Fruit fly (Drosophila melanogaster) whole organism, adult: ENCODE data around the gene CG6678.
A peak's percentile ranks its signal among the peaks of the same experiment; 100 is the strongest.

Experiments used
- CG11617 ChIP-seq: fragments of 200-800 bp; sonication (Bioruptor generic); optimal IDR thresholded peaks from 2 replicates; lab custom pipeline; 2017; ENCODE audit warnings: mild to moderate bottlenecking, missing biosample characterization, missing genetic modification reagents, missing genetic modification characterization
- CG12768 ChIP-seq: fragments of 200-800 bp; sonication (Bioruptor generic); optimal IDR thresholded peaks from 2 replicates; lab custom pipeline; 2017; ENCODE audit warnings: missing biosample characterization, missing genetic modification characterization, mild to moderate bottlenecking, moderate library complexity, missing genetic modification reagents
- CG14711 ChIP-seq: fragments of 200-800 bp; sonication (Bioruptor generic); optimal IDR thresholded peaks from 2 replicates; lab custom pipeline; 2018; ENCODE audit warnings: missing biosample characterization, mild to moderate bottlenecking, missing genetic modification characterization, moderate library complexity
- CG1620 ChIP-seq: fragments of 200-800 bp; sonication (Bioruptor generic); optimal IDR thresholded peaks from 2 replicates; lab custom pipeline; 2016; ENCODE audit warnings: missing biosample characterization, missing genetic modification characterization
- CG33017 ChIP-seq: fragments of 200-800 bp; sonication (Bioruptor generic); optimal IDR thresholded peaks from 2 replicates; lab custom pipeline; 2018; ENCODE audit warnings: missing biosample characterization, mild to moderate bottlenecking, missing genetic modification characterization, moderate library complexity
- CG5204 ChIP-seq: fragments of 200-800 bp; sonication (Bioruptor generic); optimal IDR thresholded peaks from 2 replicates; lab custom pipeline; 2016; ENCODE audit warnings: missing biosample characterization, missing genetic modification characterization
- CG7045 ChIP-seq: fragments of 200-800 bp; sonication (Bioruptor generic); optimal IDR thresholded peaks from 2 replicates; lab custom pipeline; 2017; ENCODE audit warnings: missing biosample characterization, mild to moderate bottlenecking, missing genetic modification characterization
- CG7101 ChIP-seq: fragments of 200-800 bp; sonication (Bioruptor generic); optimal IDR thresholded peaks from 2 replicates; lab custom pipeline; 2018; ENCODE audit warnings: missing biosample characterization, mild to moderate bottlenecking, missing genetic modification characterization, moderate library complexity
- Clk ChIP-seq: fragments of 200-800 bp; sonication (Bioruptor generic); optimal IDR thresholded peaks from 2 replicates; lab custom pipeline; 2017; ENCODE audit warnings: missing biosample characterization, missing genetic modification characterization
- Crg-1 ChIP-seq: fragments of 200-800 bp; sonication (Bioruptor generic); optimal IDR thresholded peaks from 2 replicates; lab custom pipeline; 2016; ENCODE audit warnings: missing biosample characterization, missing genetic modification characterization
- Hr96 ChIP-seq: fragments of 200-800 bp; sonication (Bioruptor generic); optimal IDR thresholded peaks from 2 replicates; lab custom pipeline; 2016; ENCODE audit warnings: missing biosample characterization, missing genetic modification characterization
- Mnt ChIP-seq: fragments of 200-800 bp; sonication (Bioruptor generic); optimal IDR thresholded peaks from 2 replicates; lab custom pipeline; 2016; ENCODE audit warnings: missing biosample characterization, mild to moderate bottlenecking, missing genetic modification characterization
- bab1 ChIP-seq: fragments of 200-800 bp; sonication (Bioruptor generic); optimal IDR thresholded peaks from 3 replicates; lab custom pipeline; 2019; ENCODE audit warnings: missing biosample characterization, mild to moderate bottlenecking, missing genetic modification characterization, moderate library complexity
- cic ChIP-seq: fragments of 200-800 bp; sonication (Bioruptor generic); optimal IDR thresholded peaks from 2 replicates; lab custom pipeline; 2017; ENCODE audit warnings: missing biosample characterization, mild to moderate bottlenecking, missing genetic modification characterization, moderate library complexity
- cnc ChIP-seq, 2 experiments: fragments of >200 bp; optimal IDR thresholded peaks; 2 replicates each; lab custom pipeline; 2017
- kay ChIP-seq: fragments of 200-800 bp; sonication (Bioruptor generic); peaks from one replicate; lab custom pipeline; 2016; ENCODE audit warnings: missing biosample characterization, missing genetic modification characterization, borderline replicate concordance
- ovo ChIP-seq: fragments of 200-800 bp; sonication (Bioruptor generic); optimal IDR thresholded peaks from 2 replicates; lab custom pipeline; 2016; ENCODE audit warnings: missing biosample characterization, missing genetic modification characterization
- pad ChIP-seq: fragments of 200-800 bp; sonication (Bioruptor generic); optimal IDR thresholded peaks from 3 replicates; lab custom pipeline; 2017; ENCODE audit warnings: missing biosample characterization, missing genetic modification characterization, mild to moderate bottlenecking, moderate library complexity, missing genetic modification reagents
- tj ChIP-seq: fragments of 200-800 bp; sonication (Bioruptor generic); optimal IDR thresholded peaks from 3 replicates; lab custom pipeline; 2017; ENCODE audit warnings: missing biosample characterization, mild to moderate bottlenecking, missing genetic modification characterization, moderate library complexity
- toe ChIP-seq: fragments of 200-800 bp; sonication (Bioruptor generic); optimal IDR thresholded peaks from 2 replicates; lab custom pipeline; 2016; ENCODE audit warnings: missing biosample characterization, missing genetic modification characterization

CG6678 gene

DNA sequence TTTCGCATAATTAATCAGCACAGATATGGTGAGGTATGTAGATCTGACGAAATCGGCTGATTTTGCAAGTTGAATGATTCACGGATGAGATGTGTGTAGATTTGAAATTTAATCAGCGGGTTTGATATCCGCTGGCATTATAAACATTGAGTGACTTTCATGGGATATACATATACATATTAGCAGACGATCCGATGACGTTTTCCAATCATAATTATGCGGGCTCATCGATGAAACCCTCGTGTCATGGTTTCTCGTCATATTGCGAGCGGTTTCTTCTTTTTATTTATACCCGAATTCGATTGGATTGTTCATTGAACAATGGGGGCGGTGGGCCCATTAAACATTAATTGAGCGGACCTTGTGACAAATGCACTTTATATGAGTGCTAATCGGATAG, 22.3 kb upstream of the CG6678 start:
- TF ChIP-seq CG12768 (GFP tag; lab: Kevin White, UChicago) (no peak), kay (GFP tag; lab: Kevin White, UChicago) (peak; percentile 7)

DNA sequence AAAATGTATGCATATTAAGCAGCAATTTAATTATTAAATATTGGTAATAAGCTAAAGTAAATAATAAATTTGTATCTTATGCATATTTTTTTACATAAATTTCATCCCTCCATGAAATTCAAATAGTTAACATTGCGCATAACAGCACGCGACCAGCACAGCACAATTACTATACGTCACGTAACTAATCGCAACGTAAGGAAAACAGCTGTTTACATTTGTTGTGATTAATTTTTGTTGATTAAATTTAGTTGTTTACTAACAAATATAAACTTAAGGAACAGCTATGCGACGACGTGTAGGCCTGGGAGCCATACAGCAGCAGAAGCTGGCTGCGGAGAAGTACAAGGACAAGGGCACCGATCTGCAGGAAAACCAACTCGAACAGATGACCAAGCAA, 21.8 kb upstream of the CG6678 start, which contains the start of gene lsn:
TSS of gene lsn (plus strand) at position 177 of the 400 bp plus-strand sequence.
- TF ChIP-seq CG11617 (GFP tag; lab: Kevin White, UChicago): no peak
- TF ChIP-seq Crg-1 (GFP tag; lab: Kevin White, UChicago): no peak
- TF ChIP-seq CG14711 (tag; lab: Kevin White, UChicago): no peak
- peak; percentile 42 for TF ChIP-seq ovo (GFP tag; lab: Kevin White, UChicago)
- TF ChIP-seq kay (GFP tag; lab: Kevin White, UChicago): peak; percentile 12
- TF ChIP-seq bab1 (GFP tag; lab: Kevin White, UChicago): peak; percentile 15
- TF ChIP-seq cic: no peak
- TF ChIP-seq Hr96 (GFP tag; lab: Kevin White, UChicago): no peak
- TF ChIP-seq CG1620 (GFP tag; lab: Kevin White, UChicago): no peak

DNA sequence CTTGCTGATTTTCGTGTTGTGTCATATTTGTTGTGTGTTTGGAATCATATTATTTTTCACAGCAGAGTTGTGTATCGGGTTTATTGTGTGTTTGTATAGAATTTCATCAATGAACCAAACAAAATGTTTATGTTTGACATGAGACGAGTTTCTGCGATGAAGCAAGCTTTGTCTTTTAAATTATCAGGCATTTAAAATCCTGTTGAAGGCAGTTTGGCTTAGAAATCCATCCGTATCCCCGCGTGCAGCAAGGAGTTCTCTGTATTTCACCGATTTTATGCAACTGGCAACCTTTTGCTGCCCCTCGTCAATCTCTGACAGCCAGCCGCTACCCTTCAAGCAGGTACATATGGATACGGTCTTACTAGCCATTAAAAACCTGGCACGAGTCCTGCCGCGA, 19.0 kb upstream of the CG6678 start, which contains the start of the genes CG6569 and Cby:
TSS of gene CG6569 (minus strand) at position 101 of the 400 bp plus-strand sequence.
TSS of gene Cby (plus strand) at position 185 of the 400 bp plus-strand sequence.
- no peak for TF ChIP-seq CG7045
- no peak for TF ChIP-seq toe (GFP tag; lab: Kevin White, UChicago)
- TF ChIP-seq CG33017 (tag; lab: Kevin White, UChicago): no peak
- TF ChIP-seq Crg-1 (GFP tag; lab: Kevin White, UChicago): no peak
- no peak for TF ChIP-seq CG5204 (GFP tag; lab: Kevin White, UChicago)
- no peak for TF ChIP-seq Mnt (GFP tag; lab: Kevin White, UChicago)
- TF ChIP-seq cic: no peak
- TF ChIP-seq CG1620 (GFP tag; lab: Kevin White, UChicago): no peak
- TF ChIP-seq pad (GFP tag; lab: Kevin White, UChicago): no peak
- TF ChIP-seq CG7101 (tag; lab: Kevin White, UChicago): no peak
- no peak for TF ChIP-seq Clk (GFP tag; lab: Kevin White, UChicago)
- TF ChIP-seq CG11617 (GFP tag; lab: Kevin White, UChicago): no peak
- no peak for TF ChIP-seq bab1 (GFP tag; lab: Kevin White, UChicago)
- no peak for TF ChIP-seq cnc (optimal IDR thresholded peaks at IDR 0.05; lab: Kevin White, UChicago)
- no peak for TF ChIP-seq CG14711 (tag; lab: Kevin White, UChicago)
- no peak for TF ChIP-seq tj (GFP tag; lab: Kevin White, UChicago)
- TF ChIP-seq ovo (GFP tag; lab: Kevin White, UChicago): no peak
- TF ChIP-seq CG12768 (GFP tag; lab: Kevin White, UChicago): no peak

DNA sequence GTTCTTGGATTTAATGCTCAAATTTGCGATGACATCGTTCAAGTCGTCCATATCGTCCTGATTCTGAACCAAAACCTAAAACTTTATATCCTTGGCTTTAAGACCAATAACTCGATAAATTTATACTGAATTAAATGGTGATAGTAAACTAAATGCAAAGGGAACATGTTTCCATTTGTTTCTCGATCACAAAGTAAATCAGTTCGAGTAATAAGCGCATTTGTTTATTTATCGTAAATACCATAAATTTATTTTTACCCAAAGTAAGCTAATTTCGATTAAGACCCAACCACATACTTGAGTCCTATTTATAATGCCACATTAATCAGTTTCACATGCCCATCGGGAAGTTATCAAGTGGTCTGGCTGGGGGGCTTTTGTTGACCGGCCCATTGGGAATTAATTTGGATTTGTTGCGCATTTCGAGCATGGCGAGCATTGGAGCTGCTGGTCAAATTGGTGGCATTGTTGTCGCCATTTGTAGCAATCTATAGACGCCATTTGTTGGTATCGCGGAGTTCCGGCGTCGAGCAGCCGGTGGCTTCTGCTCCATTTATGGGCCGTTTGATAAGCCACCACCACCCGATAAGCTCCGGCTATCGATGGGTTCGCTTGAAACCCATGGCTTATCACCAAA, 17.2 kb upstream of the CG6678 start, which contains the start of gene CG31174:
TSS of gene CG31174 (minus strand) at position 51 of the 637 bp plus-strand sequence.
- no peak for TF ChIP-seq Clk (GFP tag; lab: Kevin White, UChicago)
- no peak for TF ChIP-seq CG11617 (GFP tag; lab: Kevin White, UChicago)
- TF ChIP-seq CG33017 (tag; lab: Kevin White, UChicago): no peak
- TF ChIP-seq kay (GFP tag; lab: Kevin White, UChicago): peak; percentile 53
- no peak for TF ChIP-seq CG14711 (tag; lab: Kevin White, UChicago)
- TF ChIP-seq CG7045: no peak
- no peak for TF ChIP-seq CG7101 (tag; lab: Kevin White, UChicago)
- TF ChIP-seq cic: no peak

DNA sequence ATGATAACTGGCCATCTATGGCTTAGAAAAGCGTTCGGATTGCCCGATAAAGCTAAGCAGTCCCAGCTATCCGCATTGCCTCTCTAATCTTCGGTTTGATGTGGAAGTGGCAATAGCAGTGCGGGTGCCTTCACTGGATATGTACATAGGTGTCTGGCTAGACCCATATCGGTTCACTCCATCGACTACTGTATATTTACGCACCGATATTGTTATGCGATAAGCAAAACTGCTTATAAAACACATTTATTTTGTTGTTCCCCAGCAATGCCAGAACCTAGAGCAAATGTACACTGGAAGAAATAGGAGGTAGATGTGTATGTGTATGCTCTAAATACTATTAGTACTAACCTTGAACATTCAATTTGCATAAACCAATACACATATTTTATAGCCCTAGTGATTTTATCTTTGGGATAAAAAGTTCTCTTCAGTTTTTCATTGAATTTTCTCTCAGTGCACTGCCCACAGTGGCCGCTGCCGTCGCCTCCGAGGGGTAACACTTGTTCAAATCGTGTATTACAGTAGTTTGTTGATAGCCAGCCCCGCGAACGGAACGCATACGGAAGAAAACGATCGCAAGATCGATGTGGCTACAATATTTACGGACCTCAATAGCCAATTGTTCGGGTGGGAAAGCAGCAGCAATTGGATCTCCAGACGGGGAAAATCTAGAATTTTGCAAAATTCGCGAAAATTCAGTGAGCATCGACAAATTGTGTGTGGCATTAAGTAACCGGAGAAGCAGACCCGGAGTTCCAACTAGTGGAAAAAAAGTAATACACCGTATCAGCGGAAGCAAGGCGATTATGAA, 16.5 kb upstream of the CG6678 start, which contains the start of gene CG31431:
TSS of gene CG31431 (plus strand) at position 524 of the 814 bp plus-strand sequence.
- TF ChIP-seq CG14711 (tag; lab: Kevin White, UChicago) (peak; percentile 90), Clk (GFP tag; lab: Kevin White, UChicago) (peak; percentile 94), CG7101 (tag; lab: Kevin White, UChicago) (peak; percentile 96), toe (GFP tag; lab: Kevin White, UChicago) (peak; percentile 91), pad (GFP tag; lab: Kevin White, UChicago) (peak; percentile 93), cic (peak; percentile 90), cnc (optimal IDR thresholded peaks at IDR 0.05; lab: Kevin White, UChicago) (no peak), CG7045 (peak; percentile 97), Crg-1 (GFP tag; lab: Kevin White, UChicago) (peak; percentile 88), bab1 (GFP tag; lab: Kevin White, UChicago) (peak; percentile 98), CG12768 (GFP tag; lab: Kevin White, UChicago) (peak; percentile 95), CG33017 (tag; lab: Kevin White, UChicago) (peak; percentile 93), CG11617 (GFP tag; lab: Kevin White, UChicago) (peak; percentile 96), kay (GFP tag; lab: Kevin White, UChicago) (peak; percentile 97), CG5204 (GFP tag; lab: Kevin White, UChicago) (peak; percentile 95), Hr96 (GFP tag; lab: Kevin White, UChicago) (peak; percentile 95), CG1620 (GFP tag; lab: Kevin White, UChicago) (peak; percentile 86), tj (GFP tag; lab: Kevin White, UChicago) (peak; percentile 90), Mnt (GFP tag; lab: Kevin White, UChicago) (peak; percentile 88), ovo (GFP tag; lab: Kevin White, UChicago) (peak; percentile 87)
